Fruit fly (Drosophila melanogaster): Measurements from ENCODE around the gene POLDIP2.

POLDIP2 gene

DNA sequence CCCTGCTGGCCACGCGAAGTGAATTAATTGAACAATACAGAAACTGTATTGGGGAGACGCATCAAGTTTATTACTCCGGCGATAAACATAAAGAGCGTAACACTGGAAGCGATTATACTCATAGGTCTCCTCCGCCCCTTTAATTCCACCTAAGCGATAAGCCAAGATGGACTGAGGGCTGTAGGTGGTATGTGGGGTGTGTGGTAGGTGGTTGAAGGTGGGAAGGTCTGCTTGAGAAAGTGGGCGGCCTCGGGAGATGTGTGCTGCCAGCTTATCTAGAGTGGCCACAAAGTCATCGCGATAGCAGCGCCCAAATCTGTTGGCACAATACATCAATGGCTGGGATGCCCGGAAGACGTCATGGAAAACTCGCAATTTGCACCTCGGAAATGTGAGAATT, 30.0 kb downstream of the POLDIP2 start:
- no peak for TF ChIP-seq Rel (GFP tag; optimal IDR thresholded peaks at IDR 0.05)
- peak; percentile 30 for TF ChIP-seq Rel (tag; optimal IDR thresholded peaks at IDR 0.05)
- TF ChIP-seq dl (GFP tag; optimal IDR thresholded peaks at IDR 0.05; ENCODE audit: insufficient read depth in 1 of 2, partially characterized antibody in 2 of 2), result no peak
- TF ChIP-seq foxo (GFP tag; optimal IDR thresholded peaks at IDR 0.05), result no peak
- TF ChIP-seq psq (GFP tag; optimal IDR thresholded peaks at IDR 0.05), result no peak
- TF ChIP-seq Dif (GFP tag; optimal IDR thresholded peaks at IDR 0.05; ENCODE audit: partially characterized antibody), result no peak
- TF ChIP-seq CG9705 (GFP tag; optimal IDR thresholded peaks at IDR 0.05), result no peak
- no peak for TF ChIP-seq sv (GFP tag; optimal IDR thresholded peaks at IDR 0.05)
- no peak for TF ChIP-seq Sp1 (GFP tag; optimal IDR thresholded peaks at IDR 0.05)
- TF ChIP-seq CG32264 (GFP tag; optimal IDR thresholded peaks at IDR 0.05), result no peak
- peak; percentile 35 for TF ChIP-seq h (GFP tag; optimal IDR thresholded peaks at IDR 0.05)
- TF ChIP-seq Hnf4 (GFP tag; optimal IDR thresholded peaks at IDR 0.05), result no peak
- no peak for TF ChIP-seq tai (GFP tag; optimal IDR thresholded peaks at IDR 0.05)

DNA sequence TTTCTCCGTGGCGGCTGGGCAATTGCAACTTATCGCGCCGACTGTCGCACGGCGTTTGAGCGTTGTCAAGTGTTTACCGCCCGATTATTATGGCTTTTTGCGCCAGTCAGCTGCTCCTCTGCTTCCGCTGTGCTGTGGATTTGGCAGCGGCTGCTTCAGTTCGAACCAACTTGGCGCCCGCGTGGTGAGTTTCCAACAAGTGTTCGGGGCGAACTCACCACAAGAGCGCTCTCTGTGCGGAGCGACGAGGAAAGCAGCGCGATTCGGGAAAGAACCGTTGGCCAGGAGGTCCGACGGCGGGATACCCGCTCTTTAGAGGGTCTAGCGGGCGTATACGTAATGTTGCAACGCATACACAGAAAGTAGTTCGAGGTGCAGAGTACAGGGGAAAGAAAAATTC, 35.1 kb downstream of the POLDIP2 start, which contains the start of gene NKCC:
Gene NKCC (minus strand): TSS at position 57 of the 400 bp plus-strand sequence.
- TF ChIP-seq Rel (GFP tag; optimal IDR thresholded peaks at IDR 0.05), result no peak
- peak; percentile 90 for TF ChIP-seq Rel (tag; optimal IDR thresholded peaks at IDR 0.05)
- no peak for TF ChIP-seq psq (GFP tag; optimal IDR thresholded peaks at IDR 0.05)

DNA sequence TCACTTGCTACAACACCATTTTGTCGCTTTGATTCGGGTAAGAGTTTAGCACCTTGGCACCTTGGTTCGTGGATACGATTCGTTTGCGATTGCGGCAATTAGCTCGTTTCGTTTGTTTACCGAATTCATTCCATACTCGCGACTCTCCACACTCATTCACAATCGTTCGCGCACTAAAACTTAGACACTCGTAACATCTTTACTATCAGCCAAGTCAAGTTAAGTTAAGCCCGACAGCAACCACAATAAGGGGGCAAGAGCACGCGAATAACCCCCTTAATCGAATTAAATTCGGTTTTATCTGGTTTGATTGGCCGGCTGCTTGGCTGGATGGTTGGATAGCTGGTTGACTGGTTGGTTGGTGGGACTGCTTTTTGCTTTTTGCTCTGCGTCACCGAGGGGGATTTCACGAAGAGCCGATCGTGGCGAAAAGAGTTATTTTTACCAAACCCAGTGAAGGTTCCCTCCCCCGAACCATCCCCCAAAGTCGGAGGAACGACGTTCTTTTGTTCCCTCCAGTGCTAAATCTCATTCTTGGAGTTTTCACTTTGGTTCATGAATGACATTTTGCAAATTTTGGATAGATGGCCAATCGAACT, 36.3 kb downstream of the POLDIP2 start:
- TF ChIP-seq CrebA (GFP tag; optimal IDR thresholded peaks at IDR 0.05; ENCODE audit: borderline replicate concordance), result no peak
- no peak for TF ChIP-seq Sp1 (GFP tag; optimal IDR thresholded peaks at IDR 0.05)
- peak; percentile 12 for TF ChIP-seq h (GFP tag; optimal IDR thresholded peaks at IDR 0.05)
- peak; percentile 0 for TF ChIP-seq fru (GFP tag; optimal IDR thresholded peaks at IDR 0.05)
- no peak for TF ChIP-seq CG32264 (GFP tag; optimal IDR thresholded peaks at IDR 0.05)
- TF ChIP-seq Jra (GFP tag; optimal IDR thresholded peaks at IDR 0.05), result peak; percentile 39
- no peak for TF ChIP-seq pan (optimal IDR thresholded peaks at IDR 0.05)
- TF ChIP-seq Hr78 (GFP tag; optimal IDR thresholded peaks at IDR 0.05), result no peak
- no peak for TF ChIP-seq woc (GFP tag; optimal IDR thresholded peaks at IDR 0.05)
- TF ChIP-seq lola (GFP tag; optimal IDR thresholded peaks at IDR 0.05), result no peak
- no peak for TF ChIP-seq sv (GFP tag; optimal IDR thresholded peaks at IDR 0.05)
- no peak for TF ChIP-seq Hnf4 (GFP tag; optimal IDR thresholded peaks at IDR 0.05)
- TF ChIP-seq Vsx2 (GFP tag; optimal IDR thresholded peaks at IDR 0.05; ENCODE audit: partially characterized antibody), result peak; percentile 34
- TF ChIP-seq Hr83 (GFP tag; optimal IDR thresholded peaks at IDR 0.05; ENCODE audit: poor library complexity, severe bottlenecking), result no peak
- no peak for TF ChIP-seq dl (GFP tag; optimal IDR thresholded peaks at IDR 0.05; ENCODE audit: insufficient read depth in 1 of 2, partially characterized antibody in 2 of 2)
- no peak for TF ChIP-seq jim (GFP tag; optimal IDR thresholded peaks at IDR 0.05)
- no peak for TF ChIP-seq Dif (GFP tag; optimal IDR thresholded peaks at IDR 0.05; ENCODE audit: partially characterized antibody)
- TF ChIP-seq Dfd (GFP tag; optimal IDR thresholded peaks at IDR 0.05), result no peak
- no peak for TF ChIP-seq ey (GFP tag; optimal IDR thresholded peaks at IDR 0.05)
- peak; percentile 40 for TF ChIP-seq HLH106 (tag; optimal IDR thresholded peaks at IDR 0.05)
- TF ChIP-seq N (GFP tag; optimal IDR thresholded peaks at IDR 0.05), result no peak
- TF ChIP-seq CG9705 (GFP tag; optimal IDR thresholded peaks at IDR 0.05), result no peak
- TF ChIP-seq GATAd (GFP tag; optimal IDR thresholded peaks at IDR 0.05), result no peak
- no peak for TF ChIP-seq usp (GFP tag; optimal IDR thresholded peaks at IDR 0.05)
- TF ChIP-seq psq (GFP tag; optimal IDR thresholded peaks at IDR 0.05), result no peak
- no peak for TF ChIP-seq Rel (GFP tag; optimal IDR thresholded peaks at IDR 0.05)
- TF ChIP-seq Rel (tag; optimal IDR thresholded peaks at IDR 0.05), result peak; percentile 93
- TF ChIP-seq tai (GFP tag; optimal IDR thresholded peaks at IDR 0.05), result no peak
- no peak for TF ChIP-seq Mio (GFP tag; optimal IDR thresholded peaks at IDR 0.05)
- no peak for TF ChIP-seq Myc (optimal IDR thresholded peaks at IDR 0.05)
- no peak for TF ChIP-seq Abd-B (GFP tag; optimal IDR thresholded peaks at IDR 0.05)

DNA sequence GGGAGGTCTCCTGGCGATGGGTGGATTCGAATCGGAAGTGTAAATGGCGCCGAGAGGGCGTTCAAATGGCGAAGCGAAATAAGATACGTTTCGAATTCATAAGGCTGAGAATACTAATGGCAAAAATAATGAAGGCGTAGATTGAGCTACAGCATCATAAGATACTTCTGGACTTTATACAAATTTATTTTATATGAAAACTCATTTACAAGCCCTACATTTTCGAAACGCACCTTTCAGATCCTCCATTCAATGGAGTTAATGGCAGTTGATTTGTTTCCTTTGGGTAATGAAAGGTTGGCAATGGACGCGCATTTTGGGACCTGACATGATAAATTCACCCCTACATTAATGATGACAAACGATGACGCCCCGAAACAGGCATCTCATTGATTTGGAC, 47.2 kb downstream of the POLDIP2 start:
- TF ChIP-seq Dfd (GFP tag; optimal IDR thresholded peaks at IDR 0.05) (no peak), dmrt93B (GFP tag; optimal IDR thresholded peaks at IDR 0.05) (no peak), HLH106 (tag; optimal IDR thresholded peaks at IDR 0.05) (no peak), h (GFP tag; optimal IDR thresholded peaks at IDR 0.05) (peak; percentile 10), rgr (GFP tag; optimal IDR thresholded peaks at IDR 0.05) (no peak)
